Fruit fly (Drosophila melanogaster) whole organism, embryonic: Measurements from ENCODE around the gene CG6325.
A peak's percentile ranks its signal among the peaks of the same experiment; 100 is the strongest.

Experiments used
- BtbVII ChIP-seq: fragments of 200-800 bp; sonication (Bioruptor generic); optimal IDR thresholded peaks from 3 replicates; lab custom pipeline; 2017; ENCODE audit warnings: missing biosample characterization, mild to moderate bottlenecking, missing genetic modification characterization
- CG10274 ChIP-seq: fragments of 200-800 bp; sonication (Bioruptor generic); optimal IDR thresholded peaks from 3 replicates; lab custom pipeline; 2017; ENCODE audit warnings: missing biosample characterization, mild to moderate bottlenecking, missing genetic modification characterization
- CG10543 ChIP-seq: fragments of 200-800 bp; sonication (Bioruptor generic); optimal IDR thresholded peaks from 3 replicates; lab custom pipeline; 2017; ENCODE audit warnings: missing biosample characterization, mild to moderate bottlenecking, missing genetic modification characterization, moderate library complexity
- CG11456 ChIP-seq: fragments of 200-800 bp; sonication (Bioruptor generic); IDR thresholded peaks from 3 replicates; pipeline ENCODE4 v1.3.6; 2022; ENCODE audit warnings: missing biosample characterization, missing genetic modification characterization
- CG12769 ChIP-seq: fragments of 200-800 bp; sonication (Bioruptor generic); optimal IDR thresholded peaks from 2 replicates; lab custom pipeline; 2019; ENCODE audit warnings: missing biosample characterization, mild to moderate bottlenecking, missing genetic modification characterization, moderate library complexity
- CG13624 ChIP-seq: fragments of 200-800 bp; sonication (Bioruptor generic); optimal IDR thresholded peaks from 2 replicates; lab custom pipeline; 2016; ENCODE audit warnings: missing biosample characterization, missing genetic modification characterization
- CG13894 ChIP-seq: fragments of 200-800 bp; sonication (Bioruptor generic); optimal IDR thresholded peaks from 3 replicates; lab custom pipeline; 2018; ENCODE audit warnings: missing biosample characterization, mild to moderate bottlenecking, missing genetic modification characterization, moderate library complexity
- CG15479 ChIP-seq: fragments of 200-800 bp; sonication (Bioruptor generic); optimal IDR thresholded peaks from 3 replicates; lab custom pipeline; 2019; ENCODE audit warnings: missing biosample characterization, mild to moderate bottlenecking, missing genetic modification characterization, moderate library complexity
- CG1647 ChIP-seq: fragments of 200-800 bp; sonication (Bioruptor generic); optimal IDR thresholded peaks from 3 replicates; lab custom pipeline; 2016; ENCODE audit warnings: missing biosample characterization, missing genetic modification characterization
- CG17359 ChIP-seq: fragments of 200-800 bp; sonication (Bioruptor generic); optimal IDR thresholded peaks from 3 replicates; lab custom pipeline; 2018; ENCODE audit warnings: missing biosample characterization, mild to moderate bottlenecking, missing genetic modification characterization, moderate library complexity
- CG18011 ChIP-seq: fragments of 200-800 bp; sonication (Bioruptor generic); optimal IDR thresholded peaks from 2 replicates; lab custom pipeline; 2017; ENCODE audit warnings: missing biosample characterization, missing genetic modification characterization, mild to moderate bottlenecking, moderate library complexity, missing genotype
- CG2120 ChIP-seq: fragments of 200-800 bp; sonication (Bioruptor generic); optimal IDR thresholded peaks from 3 replicates; lab custom pipeline; 2016; ENCODE audit warnings: missing biosample characterization, missing genetic modification characterization
- CG32767 ChIP-seq: fragments of 200-800 bp; sonication (Bioruptor generic); IDR thresholded peaks from 2 replicates; pipeline ENCODE4 v1.3.6; 2022; ENCODE audit warnings: missing biosample characterization, missing genetic modification characterization
- CG7786 ChIP-seq: fragments of 200-800 bp; sonication (Bioruptor generic); optimal IDR thresholded peaks from 2 replicates; lab custom pipeline; 2016; ENCODE audit warnings: missing biosample characterization, missing genetic modification characterization
- CG7963 ChIP-seq: fragments of 200-800 bp; sonication (Bioruptor generic); IDR thresholded peaks from 3 replicates; pipeline ENCODE4 v1.3.6; 2022; ENCODE audit warnings: missing biosample characterization, missing genetic modification characterization; ENCODE audit not compliant: partially characterized antibody
- CG8290 ChIP-seq, 3 experiments: fragments of 200-800 bp; sonication (Bioruptor generic); optimal IDR thresholded peaks; 2 replicates each; lab custom pipeline; 2016 to 2019; ENCODE audit warnings: missing biosample characterization in 3 of 3, missing genetic modification characterization in 3 of 3, mild to moderate bottlenecking in 2 of 3, moderate library complexity in 1 of 3
- CG9727 ChIP-seq: fragments of 200-800 bp; sonication (Bioruptor generic); optimal IDR thresholded peaks from 3 replicates; lab custom pipeline; 2017; ENCODE audit warnings: missing biosample characterization, mild to moderate bottlenecking, missing genetic modification characterization
- Dbx ChIP-seq: fragments of 200-800 bp; sonication (Bioruptor generic); IDR thresholded peaks from 3 replicates; pipeline ENCODE4 v1.3.6; 2022; ENCODE audit warnings: missing biosample characterization, missing genetic modification characterization
- Dek ChIP-seq: fragments of 200-800 bp; sonication (Bioruptor generic); optimal IDR thresholded peaks from 3 replicates; lab custom pipeline; 2019; ENCODE audit warnings: missing biosample characterization, mild to moderate bottlenecking, missing genetic modification characterization, moderate library complexity
- Dfd ChIP-seq, 2 experiments: fragments of >200 bp; optimal IDR thresholded peaks; 2 replicates each; lab custom pipeline; 2017; ENCODE audit warnings: missing biosample characterization in 2 of 2, missing genetic modification characterization in 2 of 2
- Eip74EF ChIP-seq, 2 experiments: fragments of 200-800 bp in 1 of 2; fragments of >200 bp in 1 of 2; sonication (Bioruptor generic) in 1 of 2; optimal IDR thresholded peaks; 2 replicates each; lab custom pipeline; 2017 to 2019; ENCODE audit warnings: missing biosample characterization in 2 of 2, missing genetic modification characterization in 2 of 2, mild to moderate bottlenecking in 1 of 2, moderate library complexity in 1 of 2
- HHEX ChIP-seq: fragments of 200-800 bp; sonication (Bioruptor generic); optimal IDR thresholded peaks from 3 replicates; lab custom pipeline; 2017; ENCODE audit warnings: missing biosample characterization, mild to moderate bottlenecking, missing genetic modification characterization, missing genetic modification reagents
- Max ChIP-seq: fragments of 200-800 bp; sonication (Bioruptor generic); optimal IDR thresholded peaks from 2 replicates; lab custom pipeline; 2016; ENCODE audit warnings: missing biosample characterization, mild to moderate bottlenecking, missing genetic modification characterization
- PHDP ChIP-seq: fragments of 200-800 bp; sonication (Bioruptor generic); optimal IDR thresholded peaks from 3 replicates; lab custom pipeline; 2018; ENCODE audit warnings: missing biosample characterization, mild to moderate bottlenecking, missing genetic modification characterization, moderate library complexity
- Rfx ChIP-seq: fragments of 200-800 bp; sonication (Bioruptor generic); IDR thresholded peaks from 2 replicates; pipeline ENCODE4 v1.3.6; 2022; ENCODE audit warnings: missing biosample characterization, missing genetic modification characterization
- bab2 ChIP-seq: fragments of 200-800 bp; sonication (Bioruptor generic); optimal IDR thresholded peaks from 2 replicates; lab custom pipeline; 2016; ENCODE audit warnings: missing biosample characterization, missing genetic modification characterization
- bcd ChIP-seq: fragments of 200-800 bp; sonication (Bioruptor generic); optimal IDR thresholded peaks from 2 replicates; lab custom pipeline; 2017; ENCODE audit warnings: missing biosample characterization, mild to moderate bottlenecking, missing genetic modification characterization
- bigmax ChIP-seq: fragments of 200-800 bp; sonication (Bioruptor generic); optimal IDR thresholded peaks from 2 replicates; lab custom pipeline; 2018; ENCODE audit warnings: missing biosample characterization, mild to moderate bottlenecking, missing genetic modification characterization
- caup ChIP-seq: fragments of 200-800 bp; sonication (Bioruptor generic); optimal IDR thresholded peaks from 3 replicates; lab custom pipeline; 2017; ENCODE audit warnings: missing biosample characterization, mild to moderate bottlenecking, missing genetic modification characterization, moderate library complexity; ENCODE audit not compliant: severe bottlenecking
- dmrt11E ChIP-seq: fragments of 200-800 bp; sonication (Bioruptor generic); optimal IDR thresholded peaks from 3 replicates; lab custom pipeline; 2018; ENCODE audit warnings: missing biosample characterization, mild to moderate bottlenecking, missing genetic modification characterization, moderate library complexity
- exex ChIP-seq: fragments of 200-800 bp; sonication (Bioruptor generic); optimal IDR thresholded peaks from 4 replicates; lab custom pipeline; 2018; ENCODE audit warnings: missing biosample characterization, mild to moderate bottlenecking, missing genetic modification characterization, moderate library complexity
- grn ChIP-seq: fragments of 200-800 bp; sonication (Bioruptor generic); optimal IDR thresholded peaks from 3 replicates; lab custom pipeline; 2017; ENCODE audit warnings: missing biosample characterization, missing genetic modification characterization
- lab ChIP-seq: fragments of 200-800 bp; sonication (Bioruptor generic); optimal IDR thresholded peaks from 3 replicates; lab custom pipeline; 2017; ENCODE audit warnings: missing biosample characterization, missing genetic modification characterization, mild to moderate bottlenecking, moderate library complexity, missing genetic modification reagents
- lbe ChIP-seq: fragments of 200-800 bp; sonication (Bioruptor generic); optimal IDR thresholded peaks from 2 replicates; lab custom pipeline; 2016; ENCODE audit warnings: missing biosample characterization, mild to moderate bottlenecking, missing genetic modification characterization
- mirr ChIP-seq: fragments of 200-800 bp; sonication (Bioruptor generic); optimal IDR thresholded peaks from 3 replicates; lab custom pipeline; 2018; ENCODE audit warnings: missing biosample characterization, mild to moderate bottlenecking, missing genetic modification characterization
- otp ChIP-seq: fragments of 200-800 bp; sonication (Bioruptor generic); IDR thresholded peaks from 3 replicates; pipeline ENCODE4, ENCODE4 v1.3.6; 2022; ENCODE audit warnings: missing biosample characterization, missing genetic modification characterization
- rib ChIP-seq: fragments of 200-800 bp; sonication (Bioruptor generic); IDR thresholded peaks from 2 replicates; pipeline ENCODE4 v1.3.6; 2022; ENCODE audit warnings: missing biosample characterization, missing genetic modification characterization
- scrt ChIP-seq: fragments of 200-800 bp; sonication (Bioruptor generic); optimal IDR thresholded peaks from 2 replicates; lab custom pipeline; 2018; ENCODE audit warnings: missing biosample characterization, mild to moderate bottlenecking, missing genetic modification characterization, moderate library complexity
- sd ChIP-seq: fragments of 200-800 bp; sonication (Bioruptor generic); optimal IDR thresholded peaks from 3 replicates; lab custom pipeline; 2018; ENCODE audit warnings: missing biosample characterization, mild to moderate bottlenecking, missing genetic modification characterization, moderate library complexity
- sens ChIP-seq: fragments of 200-800 bp; sonication (Bioruptor generic); peaks from one replicate; lab custom pipeline; 2016; ENCODE audit warnings: missing biosample characterization, missing genetic modification characterization
- sr ChIP-seq: fragments of 200-800 bp; sonication (Bioruptor generic); IDR thresholded peaks from 3 replicates; pipeline ENCODE4 v1.3.6; 2022; ENCODE audit warnings: missing biosample characterization, missing genetic modification characterization

The CG6325 gene

dm6 chr3R:10390914-10391377 lies 16.1 kb downstream of the CG6325 start (continued):
- TF ChIP-seq CG17359 = peak; percentile 48
- peak; percentile 42; the same call in 1 of the 2 replicates for TF ChIP-seq Rfx (GFP tag; lab: Robert Waterston, UW)
- peak; percentile 17 for TF ChIP-seq CG10274
- TF ChIP-seq CG8290 (GFP tag; optimal IDR thresholded peaks at IDR 0.05; lab: Kevin White, UChicago) = no peak
- TF ChIP-seq CG8290 (tag; optimal IDR thresholded peaks at IDR 0.05; lab: Kevin White, UChicago) = peak in 1 of 2 experiments; percentile 42
- TF ChIP-seq grn (GFP tag; lab: Kevin White, UChicago) = peak; percentile 65
- peak; percentile 46 for TF ChIP-seq BtbVII (GFP tag; lab: Kevin White, UChicago)
- no peak for TF ChIP-seq otp (GFP tag; lab: Robert Waterston, UW)
- peak; percentile 70 for TF ChIP-seq lbe (GFP tag; lab: Kevin White, UChicago)
- peak; percentile 60 for TF ChIP-seq bab2 (GFP tag; lab: Kevin White, UChicago)
- peak; percentile 19; the same call in 1 of the 3 replicates for TF ChIP-seq Dbx (GFP tag; lab: Robert Waterston, UW)
- 0 out of 2 replicates have a peak, but pooled peaks have one; percentile 31 for TF ChIP-seq rib (GFP tag; lab: Robert Waterston, UW)
- peak; percentile 33; the same call in 1 of the 2 replicates for TF ChIP-seq CG32767 (GFP tag; lab: Robert Waterston, UW)
- TF ChIP-seq Eip74EF (GFP tag; optimal IDR thresholded peaks at IDR 0.05; lab: Kevin White, UChicago) = peak in 1 of 2 experiments; percentile 21
- TF ChIP-seq bcd (GFP tag; lab: Kevin White, UChicago) = no peak
- peak; percentile 56 for TF ChIP-seq sd (tag; lab: Kevin White, UChicago)
- TF ChIP-seq CG10543 (GFP tag; lab: Kevin White, UChicago) = peak; percentile 63
- no peak for TF ChIP-seq Dfd (GFP tag; optimal IDR thresholded peaks at IDR 0.05; lab: Kevin White, UChicago)
- TF ChIP-seq CG13624 (GFP tag; lab: Kevin White, UChicago) = peak; percentile 12
- no peak for TF ChIP-seq CG18011 (GFP tag; lab: Kevin White, UChicago)
- peak; percentile 64; the same call in 1 of the 3 replicates for TF ChIP-seq sr
- TF ChIP-seq Max = peak; percentile 4
- TF ChIP-seq CG9727 (GFP tag; lab: Kevin White, UChicago) = peak; percentile 39
- TF ChIP-seq CG7786 = peak; percentile 23
- peak; percentile 6 for TF ChIP-seq CG15479 (GFP tag; lab: Kevin White, UChicago)
- TF ChIP-seq CG7963 (GFP tag; lab: Robert Waterston, UW) = no peak
- no peak for TF ChIP-seq bigmax
- TF ChIP-seq CG2120 (GFP tag; lab: Kevin White, UChicago) = peak; percentile 16
- TF ChIP-seq mirr (GFP tag; lab: Kevin White, UChicago) = peak; percentile 94
- TF ChIP-seq CG11456 (GFP tag; lab: Robert Waterston, UW) = no peak
- TF ChIP-seq HHEX (GFP tag; lab: Kevin White, UChicago) = peak; percentile 65
- TF ChIP-seq scrt (GFP tag; lab: Kevin White, UChicago) = peak; percentile 57
- TF ChIP-seq Dek (tag; lab: Kevin White, UChicago) = peak; percentile 7
- peak; percentile 49 for TF ChIP-seq caup (GFP tag; lab: Kevin White, UChicago)
- TF ChIP-seq dmrt11E (tag; lab: Kevin White, UChicago) = no peak
- peak; percentile 73 for TF ChIP-seq lab
- TF ChIP-seq CG12769 = peak; percentile 3
- peak; percentile 77 for TF ChIP-seq exex
- TF ChIP-seq CG1647 (GFP tag; lab: Kevin White, UChicago) = peak; percentile 30
- TF ChIP-seq CG13894 (tag; lab: Kevin White, UChicago) = peak; percentile 20
- TF ChIP-seq PHDP = peak; percentile 16
- TF ChIP-seq sens (GFP tag; lab: Kevin White, UChicago) = peak; percentile 74
- TF ChIP-seq, all 482 proteins: peak for 71
